Worm (Caenorhabditis elegans) whole organism, L1 larva: Measurements from ENCODE around the gene F31E8.5.
A peak's percentile ranks its signal among the peaks of the same experiment; 100 is the strongest.

Experiments used
- Y116A8C.19 ChIP-seq: sonication (generic microtip); optimal IDR thresholded peaks from 2 replicates; lab custom pipeline; 2016; ENCODE audit warnings: missing compliant biosample characterization, missing genetic modification characterization, borderline replicate concordance
- blmp-1 ChIP-seq: fragments of 150-350 bp; optimal IDR thresholded peaks from 2 replicates; lab custom pipeline; 2014; ENCODE audit warnings: missing biosample characterization, missing genetic modification characterization
- ceh-88 ChIP-seq: fragments of 200-800 bp; sonication (Bioruptor generic); IDR thresholded peaks from 2 replicates; pipeline ENCODE4 v1.3.6; 2022; ENCODE audit warnings: missing genetic modification characterization, missing compliant biosample characterization
- dpl-1 ChIP-seq, 3 experiments: fragments of 150-350 bp in 2 of 3; sonication (generic microtip) in 1 of 3; optimal IDR thresholded peaks; 2 replicates each; lab custom pipeline; 2014 to 2017; ENCODE audit warnings: missing biosample characterization in 3 of 3, missing genetic modification characterization in 3 of 3, missing genetic modification reagents in 3 of 3
- dsc-1 ChIP-seq: sonication (generic microtip); optimal IDR thresholded peaks from 2 replicates; lab custom pipeline; 2016; ENCODE audit warnings: mild to moderate bottlenecking, missing genetic modification characterization, missing compliant biosample characterization
- efl-1 ChIP-seq, 4 experiments: fragments of 150-350 bp; optimal IDR thresholded peaks in 3 of 4; peaks in 1 of 4; 1 replicate in 1 of 4; 2 replicates in 3 of 4; lab custom pipeline; 2014; ENCODE audit warnings: missing biosample characterization in 2 of 4, missing genetic modification characterization in 2 of 4, missing genetic modification reagents in 2 of 4
- elt-2 ChIP-seq: sonication (generic microtip); optimal IDR thresholded peaks from 2 replicates; lab custom pipeline; 2016; ENCODE audit warnings: missing genetic modification characterization, mild to moderate bottlenecking, inconsistent platforms, missing compliant biosample characterization, missing genetic modification reagents
- elt-3 ChIP-seq, 6 experiments: fragments of 150-350 bp in 1 of 6; sonication (generic microtip); optimal IDR thresholded peaks; 2 replicates each; lab custom pipeline; 2017 to 2018; ENCODE audit warnings: missing biosample characterization in 6 of 6, missing genetic modification characterization in 6 of 6, inconsistent platforms in 1 of 6
- ets-5 ChIP-seq: fragments of 200-800 bp; sonication (Bioruptor generic); IDR thresholded peaks from 2 replicates; pipeline ENCODE4 v1.3.6; 2022; ENCODE audit warnings: missing genetic modification characterization, missing compliant biosample characterization
- fkh-10 ChIP-seq: sonication (generic microtip); optimal IDR thresholded peaks from 2 replicates; lab custom pipeline; 2017; ENCODE audit warnings: missing biosample characterization, missing genetic modification reagents, missing genetic modification characterization
- fos-1 ChIP-seq: fragments of 150-350 bp; optimal IDR thresholded peaks from 2 replicates; lab custom pipeline; 2014; ENCODE audit warnings: missing biosample characterization, missing genetic modification characterization
- grh-1 ChIP-seq: fragments of 200-800 bp; sonication (Bioruptor generic); IDR thresholded peaks from 2 replicates; pipeline ENCODE4 v1.3.6; 2022; ENCODE audit warnings: missing genetic modification reagents, missing genetic modification characterization, missing compliant biosample characterization
- irx-1 ChIP-seq: sonication (generic microtip); optimal IDR thresholded peaks from 2 replicates; lab custom pipeline; 2016; ENCODE audit warnings: missing genetic modification characterization, missing compliant biosample characterization
- isw-1 ChIP-seq: fragments of 200-800 bp; sonication (Bioruptor generic); IDR thresholded peaks from 2 replicates; pipeline ENCODE4 v1.3.6; 2022; ENCODE audit warnings: missing genetic modification characterization, missing compliant biosample characterization
- lin-14 ChIP-seq: fragments of 200-800 bp; sonication (Bioruptor generic); optimal IDR thresholded peaks from 2 replicates; lab custom pipeline; 2018; ENCODE audit warnings: mild to moderate bottlenecking, missing genetic modification characterization, moderate library complexity, missing compliant biosample characterization
- lsy-2 ChIP-seq, 2 experiments: fragments of 150-350 bp; optimal IDR thresholded peaks; 2 replicates each; lab custom pipeline; 2014; ENCODE audit warnings: missing biosample characterization in 2 of 2, missing genetic modification characterization in 2 of 2
- mdl-1 ChIP-seq, 2 experiments: fragments of 150-350 bp; optimal IDR thresholded peaks; 2 replicates each; lab custom pipeline; 2014 to 2017; ENCODE audit warnings: missing biosample characterization in 2 of 2, missing genetic modification characterization in 2 of 2, inconsistent platforms in 1 of 2
- mef-2 ChIP-seq: fragments of 150-350 bp; optimal IDR thresholded peaks from 2 replicates; lab custom pipeline; 2014; ENCODE audit warnings: missing biosample characterization, missing genetic modification characterization
- mep-1 ChIP-seq: fragments of 150-350 bp; optimal IDR thresholded peaks from 2 replicates; lab custom pipeline; 2014; ENCODE audit warnings: missing biosample characterization, missing genetic modification characterization
- nhr-20 ChIP-seq: sonication (generic microtip); optimal IDR thresholded peaks from 2 replicates; lab custom pipeline; 2016; ENCODE audit warnings: mild to moderate bottlenecking, missing genetic modification characterization, missing compliant biosample characterization
- nhr-237 ChIP-seq: fragments of 150-350 bp; optimal IDR thresholded peaks from 2 replicates; lab custom pipeline; 2014; ENCODE audit warnings: missing biosample characterization, missing genetic modification characterization
- nhr-28 ChIP-seq: fragments of 150-350 bp; optimal IDR thresholded peaks from 2 replicates; lab custom pipeline; 2014; ENCODE audit warnings: missing biosample characterization, missing genetic modification characterization
- nhr-47 ChIP-seq: sonication (generic microtip); optimal IDR thresholded peaks from 2 replicates; lab custom pipeline; 2016; ENCODE audit warnings: mild to moderate bottlenecking, missing genetic modification characterization, moderate library complexity, missing compliant biosample characterization
- nhr-71 ChIP-seq: sonication (generic microtip); optimal IDR thresholded peaks from 2 replicates; lab custom pipeline; 2016; ENCODE audit warnings: mild to moderate bottlenecking, missing genetic modification characterization, moderate library complexity, missing compliant biosample characterization
- nhr-77 ChIP-seq: fragments of 150-350 bp; optimal IDR thresholded peaks from 2 replicates; lab custom pipeline; 2014; ENCODE audit warnings: missing biosample characterization, missing genetic modification characterization
- nhr-85 ChIP-seq: sonication (generic microtip); peaks from one replicate; lab custom pipeline; 2016; ENCODE audit warnings: missing genetic modification characterization, inconsistent platforms, missing compliant biosample characterization
- pag-3 ChIP-seq: sonication (generic microtip); optimal IDR thresholded peaks from 2 replicates; lab custom pipeline; 2017; ENCODE audit warnings: missing genetic modification characterization, mild to moderate bottlenecking, missing compliant biosample characterization, antibody characterized with exemption, borderline replicate concordance; ENCODE audit not compliant: insufficient read depth
- rnt-1 ChIP-seq: sonication (generic microtip); optimal IDR thresholded peaks from 2 replicates; lab custom pipeline; 2016; ENCODE audit warnings: mild to moderate bottlenecking, missing genetic modification characterization, moderate library complexity, missing compliant biosample characterization
- snu-23 ChIP-seq: sonication (generic microtip); optimal IDR thresholded peaks from 2 replicates; lab custom pipeline; 2016; ENCODE audit warnings: missing genetic modification characterization, missing compliant biosample characterization
- sox-4 ChIP-seq: sonication (generic microtip); optimal IDR thresholded peaks from 2 replicates; lab custom pipeline; 2016; ENCODE audit warnings: missing genetic modification characterization, missing compliant biosample characterization
- tlp-1 ChIP-seq: fragments of 150-350 bp; optimal IDR thresholded peaks from 2 replicates; lab custom pipeline; 2014; ENCODE audit warnings: missing biosample characterization, missing genetic modification characterization
- unc-130 ChIP-seq: fragments of 150-350 bp; optimal IDR thresholded peaks from 2 replicates; lab custom pipeline; 2017; ENCODE audit warnings: missing biosample characterization, missing genetic modification characterization, inconsistent platforms
- unc-86 ChIP-seq: sonication (generic microtip); optimal IDR thresholded peaks from 2 replicates; lab custom pipeline; 2016; ENCODE audit warnings: missing genetic modification characterization, missing compliant biosample characterization
- ztf-4 ChIP-seq: fragments of 150-350 bp; optimal IDR thresholded peaks from 2 replicates; lab custom pipeline; 2014; ENCODE audit warnings: missing biosample characterization, missing genetic modification characterization

F31E8.5 gene

DNA sequence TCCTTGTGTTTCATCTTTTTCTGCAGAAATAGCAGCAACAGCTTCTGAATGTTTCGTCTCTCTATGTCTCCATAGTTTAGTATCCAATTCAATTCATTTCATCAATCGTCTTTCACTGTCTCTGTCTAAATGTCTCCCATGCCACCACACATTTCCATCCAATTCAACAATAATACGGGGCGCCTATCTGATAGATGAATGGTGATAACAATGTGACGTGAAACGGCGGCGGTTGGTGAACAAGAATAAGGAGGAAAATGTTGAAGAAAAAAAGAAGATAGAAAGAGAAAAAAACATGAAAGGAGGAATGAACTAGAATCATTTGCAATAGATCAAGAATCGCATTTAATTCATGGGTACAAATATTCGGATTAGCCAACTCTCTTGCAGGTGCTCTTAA lies 15.3 kb upstream of the F31E8.5 start (continued):
- TF ChIP-seq dpl-1 (GFP tag; optimal IDR thresholded peaks at IDR 0.05; lab: Kevin White, UChicago) (peak in 2 of 3 experiments; percentile 7 to 10), grh-1 (GFP tag; lab: Robert Waterston, UW) (no peak), pag-3 (tag; lab: Kevin White, UChicago) (peak; percentile 80), ztf-4 (tag; lab: Kevin White, UChicago) (peak; percentile 52)

ce11 chrII:6821832-6822231 lies 14.8 kb upstream of the F31E8.5 start:
- TF ChIP-seq nhr-20 (tag; lab: Kevin White, UChicago) (peak; percentile 44), dpl-1 (GFP tag; optimal IDR thresholded peaks at IDR 0.05; lab: Kevin White, UChicago) (no peak), tlp-1 (tag; lab: Kevin White, UChicago) (peak; percentile 72), elt-2 (tag; lab: Kevin White, UChicago) (peak; percentile 80), elt-3 (tag; optimal IDR thresholded peaks at IDR 0.05; lab: Kevin White, UChicago) (peak in 3 of 6 experiments; percentile 4 to 50 (median 33)), ceh-88 (GFP tag; lab: Robert Waterston, UW) (no peak), unc-86 (no peak), nhr-71 (tag; lab: Kevin White, UChicago) (no peak), nhr-237 (tag; lab: Kevin White, UChicago) (no peak)

DNA sequence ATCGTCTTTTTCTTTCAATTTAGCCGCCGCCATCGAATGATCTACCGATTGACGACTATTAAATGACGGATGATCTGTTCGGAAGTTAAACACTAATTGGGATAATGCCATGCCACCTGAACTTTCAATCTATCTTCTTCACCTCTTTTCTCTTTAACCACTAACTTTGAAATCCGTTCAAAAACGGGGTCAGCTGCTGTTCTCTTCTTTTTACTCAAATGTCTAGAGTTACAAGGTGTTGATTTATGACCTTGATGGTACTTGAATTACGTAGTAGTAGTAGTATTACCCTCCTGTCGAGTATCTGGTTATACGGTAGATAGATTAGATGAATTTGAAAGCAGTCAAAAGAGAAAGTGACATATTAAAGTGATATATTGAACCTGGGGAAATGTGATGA lies 14.1 kb upstream of the F31E8.5 start:
- TF ChIP-seq ceh-88 (GFP tag; lab: Robert Waterston, UW) (no peak), isw-1 (GFP tag; lab: Robert Waterston, UW) (no peak), Y116A8C.19 (tag; lab: Kevin White, UChicago) (no peak), snu-23 (GFP tag; lab: Kevin White, UChicago) (peak; percentile 37), nhr-85 (tag; lab: Kevin White, UChicago) (peak; percentile 96), ets-5 (no peak), rnt-1 (tag; lab: Kevin White, UChicago) (peak; percentile 24), irx-1 (tag; lab: Kevin White, UChicago) (peak; percentile 31), blmp-1 (tag; lab: Kevin White, UChicago) (peak; percentile 88), nhr-47 (no peak), mef-2 (tag; lab: Kevin White, UChicago) (no peak), fkh-10 (no peak), nhr-71 (tag; lab: Kevin White, UChicago) (peak; percentile 33), lsy-2 (tag; optimal IDR thresholded peaks at IDR 0.05; lab: Kevin White, UChicago) (peak in 1 of 2 experiments; percentile 59), sox-4 (tag; lab: Kevin White, UChicago) (no peak), mep-1 (tag; lab: Kevin White, UChicago) (peak; percentile 51), unc-130 (tag; lab: Kevin White, UChicago) (peak; percentile 47), grh-1 (GFP tag; lab: Robert Waterston, UW) (peak; percentile 37), pag-3 (tag; lab: Kevin White, UChicago) (peak; percentile 27), elt-3 (tag; optimal IDR thresholded peaks at IDR 0.05; lab: Kevin White, UChicago) (peak in 2 of 6 experiments; percentile 6 to 28), nhr-77 (tag; lab: Kevin White, UChicago) (peak; percentile 8), fos-1 (tag; lab: Kevin White, UChicago) (no peak), nhr-28 (tag; lab: Kevin White, UChicago) (no peak), nhr-20 (tag; lab: Kevin White, UChicago) (peak; percentile 47), dpl-1 (GFP tag; optimal IDR thresholded peaks at IDR 0.05; lab: Kevin White, UChicago) (no peak), efl-1 (optimal IDR thresholded peaks at IDR 0.05; lab: Kevin White, UChicago) (peak in 1 of 2 experiments; percentile 1), efl-1 (GFP tag; optimal IDR thresholded peaks at IDR 0.05 in 1 of 2; lab: Kevin White, UChicago) (no peak), dsc-1 (tag; lab: Kevin White, UChicago) (no peak), lin-14 (GFP tag; lab: Kevin White, UChicago) (peak; percentile 78), mdl-1 (tag; optimal IDR thresholded peaks at IDR 0.05; lab: Kevin White, UChicago) (no peak), ztf-4 (tag; lab: Kevin White, UChicago) (no peak)
- TF ChIP-seq, all 84 proteins: peak for 16
